Fruit fly (Drosophila melanogaster): ENCODE results near the gene TyrRII.

TyrRII gene

DNA sequence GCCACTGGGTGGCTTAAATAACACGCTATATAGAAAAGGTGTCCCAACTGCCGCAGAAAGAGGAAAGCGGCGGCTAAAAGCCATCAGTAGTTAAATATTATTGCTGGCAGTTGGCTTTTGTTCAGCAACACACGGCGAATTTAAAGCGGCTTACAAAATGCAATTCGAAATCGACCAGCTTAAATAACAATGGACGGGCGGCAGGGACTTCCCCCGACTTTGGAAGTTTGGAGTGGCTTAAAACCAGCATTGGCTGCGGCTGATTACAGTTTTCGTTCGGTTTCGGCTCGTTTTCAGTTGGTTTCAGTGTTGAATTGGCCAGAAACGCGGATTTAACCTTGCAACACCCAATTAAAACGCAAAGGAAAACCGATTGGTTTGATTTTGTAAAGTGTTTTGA, 31.3 kb upstream of the TyrRII start:
- TF ChIP-seq Pif1B (GFP tag; optimal IDR thresholded peaks at IDR 0.05) (no peak), D1 (tag; optimal IDR thresholded peaks at IDR 0.05) (no peak), CG9948 (tag; optimal IDR thresholded peaks at IDR 0.05) (no peak), CG8159 (tag; optimal IDR thresholded peaks at IDR 0.05) (no peak), fd96Ca (GFP tag; IDR thresholded peaks at IDR 0.05) (no peak), CG12605 (GFP tag; IDR thresholded peaks at IDR 0.05) (no peak), CG14655 (GFP tag; optimal IDR thresholded peaks at IDR 0.05) (no peak), CG10348 (GFP tag; IDR thresholded peaks at IDR 0.05) (no peak), Ets98B (GFP tag; IDR thresholded peaks at IDR 0.05) (no peak), rn (GFP tag; IDR thresholded peaks at IDR 0.05) (no peak), EcR (GFP tag; optimal IDR thresholded peaks at IDR 0.05) (no peak), Pif1A (GFP tag; optimal IDR thresholded peaks at IDR 0.05) (no peak)

DNA sequence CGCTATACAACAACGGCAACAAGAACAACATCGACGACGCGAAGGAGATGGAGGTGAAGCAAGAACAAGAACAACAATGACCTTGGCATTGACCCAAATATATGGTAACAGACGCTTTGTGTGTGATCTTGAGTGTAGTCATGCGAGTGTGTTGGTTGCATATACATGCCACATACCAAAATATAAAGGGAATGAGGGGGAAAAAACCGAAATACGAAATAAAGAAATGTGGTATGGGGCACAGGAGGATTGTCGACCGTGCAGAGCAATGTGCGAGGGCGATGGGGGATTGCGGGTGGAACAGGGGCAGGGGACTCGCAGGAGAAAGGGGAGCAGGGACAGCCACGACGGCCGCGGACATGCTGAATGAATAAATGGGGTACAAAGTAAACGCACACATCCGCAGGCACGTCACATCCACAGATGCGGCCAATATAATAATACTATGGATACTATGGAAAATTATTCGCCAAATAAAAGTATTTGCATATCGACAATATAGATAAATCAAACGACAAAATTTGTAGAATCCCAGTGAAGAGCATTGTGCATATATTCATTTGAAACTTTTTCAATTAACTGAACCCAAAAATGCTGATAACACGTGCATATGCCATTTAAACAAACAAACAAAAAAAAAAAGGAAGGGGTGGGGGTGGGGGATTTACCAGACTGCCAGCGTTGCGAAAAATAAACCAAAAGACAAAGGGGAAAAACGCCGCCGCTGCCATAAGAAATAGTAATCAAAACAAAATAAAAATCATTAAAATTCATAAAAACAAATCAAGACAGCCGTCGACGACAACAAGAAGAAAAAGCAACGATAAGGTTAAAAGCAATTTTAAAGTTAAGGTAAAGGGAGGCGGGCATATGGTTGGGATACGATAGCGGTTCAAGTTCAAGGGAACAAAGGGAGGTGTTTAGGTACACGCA, 30.2 kb upstream of the TyrRII start:
- peak; percentile 83 for TF ChIP-seq EcR (GFP tag; optimal IDR thresholded peaks at IDR 0.05)
- TF ChIP-seq D1 (tag; optimal IDR thresholded peaks at IDR 0.05) = no peak
- peak; percentile 31 for TF ChIP-seq Pif1A (GFP tag; optimal IDR thresholded peaks at IDR 0.05)
- TF ChIP-seq CG8159 (tag; optimal IDR thresholded peaks at IDR 0.05) = peak; percentile 48
- no peak for TF ChIP-seq CG32121 (GFP tag; IDR thresholded peaks at IDR 0.05)
- TF ChIP-seq CG15710 (tag; optimal IDR thresholded peaks at IDR 0.05) = no peak
- TF ChIP-seq CG12605 (GFP tag; IDR thresholded peaks at IDR 0.05) = no peak; the same call in 1 of the 2 replicates
- TF ChIP-seq CG13204 (GFP tag; optimal IDR thresholded peaks at IDR 0.05) = peak; percentile 6
- TF ChIP-seq Pif1B (GFP tag; optimal IDR thresholded peaks at IDR 0.05) = no peak
- peak; percentile 34 for TF ChIP-seq CG34367 (tag; optimal IDR thresholded peaks at IDR 0.05)
- no peak for TF ChIP-seq Ets98B (GFP tag; IDR thresholded peaks at IDR 0.05)
- TF ChIP-seq rn (GFP tag; IDR thresholded peaks at IDR 0.05) = no peak
- TF ChIP-seq CG4496 (GFP tag; IDR thresholded peaks at IDR 0.05) = no peak
- TF ChIP-seq CG14655 (GFP tag; optimal IDR thresholded peaks at IDR 0.05) = no peak
- TF ChIP-seq CG9948 (tag; optimal IDR thresholded peaks at IDR 0.05) = peak; percentile 24
- TF ChIP-seq gl (tag; optimal IDR thresholded peaks at IDR 0.05) = peak; percentile 50
- TF ChIP-seq Snoo (tag; optimal IDR thresholded peaks at IDR 0.05) = no peak

DNA sequence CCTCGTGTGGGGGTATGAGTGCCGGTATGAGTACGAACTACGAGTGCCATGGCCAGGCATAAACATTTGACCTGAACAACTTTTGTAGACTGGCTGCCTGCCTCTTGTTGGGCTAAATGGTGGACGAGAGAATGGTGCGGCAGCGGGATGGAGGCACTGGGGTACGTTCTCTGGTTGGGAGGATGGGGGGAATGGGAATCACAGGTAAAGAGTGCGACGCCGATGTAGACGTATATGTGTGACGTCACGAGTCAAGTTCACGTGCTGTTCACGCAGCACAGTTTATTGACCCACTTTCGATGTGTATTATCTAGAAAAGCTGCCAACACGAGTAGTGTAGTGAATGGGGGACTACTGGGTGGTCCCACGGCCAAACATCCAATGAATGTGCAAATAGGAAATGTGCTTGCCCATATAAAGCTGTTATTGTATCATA, 29.4 kb upstream of the TyrRII start:
- TF ChIP-seq CG4496 (GFP tag; IDR thresholded peaks at IDR 0.05) = no peak
- no peak for TF ChIP-seq CG8301 (tag; optimal IDR thresholded peaks at IDR 0.05)
- no peak for TF ChIP-seq Ets98B (GFP tag; IDR thresholded peaks at IDR 0.05)
- TF ChIP-seq fd96Ca (GFP tag; IDR thresholded peaks at IDR 0.05) = 0 out of 3 replicates have a peak, but pooled peaks have one; percentile 7
- TF ChIP-seq Snoo (tag; optimal IDR thresholded peaks at IDR 0.05) = no peak
- peak; percentile 57 for TF ChIP-seq CG13204 (GFP tag; optimal IDR thresholded peaks at IDR 0.05)
- peak; percentile 94 for TF ChIP-seq EcR (GFP tag; optimal IDR thresholded peaks at IDR 0.05)
- no peak for TF ChIP-seq CG12605 (GFP tag; IDR thresholded peaks at IDR 0.05)
- TF ChIP-seq CG9948 (tag; optimal IDR thresholded peaks at IDR 0.05) = no peak

DNA sequence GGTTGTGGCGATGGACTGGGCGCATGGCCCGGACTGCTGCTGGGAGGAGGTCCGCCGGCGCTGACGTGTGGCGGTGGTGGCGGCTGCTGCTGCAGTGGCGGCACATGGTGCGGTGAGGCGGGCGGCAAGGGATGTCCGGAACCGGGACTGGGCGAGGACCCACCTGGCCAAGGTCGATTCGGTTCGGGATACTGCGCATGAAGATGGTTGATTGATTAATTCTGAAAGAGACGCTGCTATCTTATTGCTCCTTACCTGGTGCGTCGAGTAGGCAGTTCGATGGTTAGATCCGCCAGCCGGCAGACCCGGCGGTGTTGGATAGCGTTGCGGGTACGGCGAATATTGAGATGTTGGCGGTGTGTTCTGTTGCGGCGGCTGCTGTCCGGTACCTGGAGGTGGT, 28.6 kb upstream of the TyrRII start:
- TF ChIP-seq D1 (tag; optimal IDR thresholded peaks at IDR 0.05) (no peak), CG34367 (tag; optimal IDR thresholded peaks at IDR 0.05) (no peak), CG12605 (GFP tag; IDR thresholded peaks at IDR 0.05) (no peak), rn (GFP tag; IDR thresholded peaks at IDR 0.05) (no peak), CG8159 (tag; optimal IDR thresholded peaks at IDR 0.05) (no peak), Pif1A (GFP tag; optimal IDR thresholded peaks at IDR 0.05) (no peak), EcR (GFP tag; optimal IDR thresholded peaks at IDR 0.05) (no peak), CG17806 (tag; optimal IDR thresholded peaks at IDR 0.05) (no peak), CG8301 (tag; optimal IDR thresholded peaks at IDR 0.05) (no peak)

DNA sequence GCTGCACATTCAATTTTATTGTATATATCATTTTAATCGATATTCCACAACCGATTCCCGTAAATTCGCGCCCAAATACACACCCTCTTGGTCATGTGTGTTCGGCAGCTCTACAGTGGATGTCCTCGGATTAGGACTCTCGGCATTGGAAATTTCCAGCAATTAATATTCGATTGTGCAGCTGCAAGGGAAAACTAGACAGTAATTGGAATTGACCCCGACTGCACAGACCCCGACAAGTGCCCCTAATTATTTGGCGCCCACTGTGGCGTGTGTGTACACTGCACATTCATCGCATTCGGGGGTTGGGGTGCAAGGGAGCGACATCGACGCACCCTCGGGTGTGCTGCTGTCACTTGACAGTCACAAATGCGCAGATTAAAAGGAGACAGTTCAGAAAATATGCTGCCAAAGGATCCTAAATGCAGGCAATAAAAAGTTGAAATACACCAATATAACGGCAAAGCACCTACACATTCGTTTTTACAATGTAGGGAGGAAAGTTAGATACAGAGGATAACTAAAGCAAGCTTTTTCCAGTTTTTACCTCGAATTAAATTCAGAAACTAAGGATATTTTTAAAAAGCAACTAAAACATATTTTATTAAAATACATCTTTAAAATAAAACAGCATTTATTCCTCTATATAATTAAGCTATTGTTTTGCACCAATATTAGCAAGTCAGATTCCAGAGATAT, 27.5 kb upstream of the TyrRII start:
- TF ChIP-seq CG10348 (GFP tag; IDR thresholded peaks at IDR 0.05) = no peak
- TF ChIP-seq CG8159 (tag; optimal IDR thresholded peaks at IDR 0.05) = peak; percentile 32
- no peak for TF ChIP-seq CG12605 (GFP tag; IDR thresholded peaks at IDR 0.05)
- no peak for TF ChIP-seq Pif1B (GFP tag; optimal IDR thresholded peaks at IDR 0.05)
- no peak for TF ChIP-seq D1 (tag; optimal IDR thresholded peaks at IDR 0.05)
- no peak for TF ChIP-seq CG9948 (tag; optimal IDR thresholded peaks at IDR 0.05)
- TF ChIP-seq Snoo (tag; optimal IDR thresholded peaks at IDR 0.05) = no peak
- TF ChIP-seq Pif1A (GFP tag; optimal IDR thresholded peaks at IDR 0.05) = no peak
- peak; percentile 18 for TF ChIP-seq CG14655 (GFP tag; optimal IDR thresholded peaks at IDR 0.05)
- TF ChIP-seq CG4496 (GFP tag; IDR thresholded peaks at IDR 0.05) = no peak
- TF ChIP-seq CG15710 (tag; optimal IDR thresholded peaks at IDR 0.05) = no peak
- TF ChIP-seq fd96Ca (GFP tag; IDR thresholded peaks at IDR 0.05) = peak; percentile 18; the same call in 1 of the 3 replicates

DNA sequence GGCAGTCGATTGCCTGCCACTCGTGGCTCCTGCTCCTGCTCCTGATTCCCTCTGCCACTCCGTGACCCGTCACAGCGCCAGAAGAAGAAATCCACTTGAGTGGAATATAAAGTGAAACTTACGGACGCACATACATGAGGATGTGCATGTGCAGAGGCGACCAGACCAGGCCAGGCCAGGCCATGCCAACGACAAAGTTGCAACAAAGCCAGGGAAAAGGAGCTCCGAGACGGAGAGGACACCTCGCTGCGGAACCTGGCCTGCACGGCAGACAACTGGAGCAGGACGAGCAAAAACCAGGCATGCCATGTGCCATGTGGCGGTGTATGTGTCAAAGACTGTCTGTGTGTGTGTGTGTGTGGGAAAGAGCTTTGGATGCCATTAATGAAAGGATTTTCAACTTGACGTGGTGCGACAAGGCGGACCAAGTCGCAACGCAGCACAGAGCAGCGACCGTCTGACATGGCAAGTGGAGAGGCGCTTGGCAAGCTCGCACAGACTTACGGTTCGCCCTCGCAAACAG, 26.7 kb upstream of the TyrRII start:
- peak; percentile 56 for TF ChIP-seq CG13204 (GFP tag; optimal IDR thresholded peaks at IDR 0.05)
- no peak for TF ChIP-seq D1 (tag; optimal IDR thresholded peaks at IDR 0.05)

All from whole organism, pupa.